Worm (Caenorhabditis elegans) whole organism, late embryonic: ENCODE data around the gene T25B9.12.

Experiments used
- C38D4.7 ChIP-seq: fragments of 200-800 bp; sonication (Bioruptor generic); optimal IDR thresholded peaks from 2 replicates; lab custom pipeline; 2018; ENCODE audit warnings: mild to moderate bottlenecking, missing genetic modification characterization, moderate library complexity, missing compliant biosample characterization
- F13H6.1 ChIP-seq: sonication (generic microtip); optimal IDR thresholded peaks from 2 replicates; lab custom pipeline; 2016; ENCODE audit warnings: missing genetic modification characterization, missing compliant biosample characterization
- K09A11.1 ChIP-seq: sonication (generic microtip); optimal IDR thresholded peaks from 2 replicates; lab custom pipeline; 2017; ENCODE audit warnings: antibody characterized with exemption, mild to moderate bottlenecking, missing genetic modification characterization, missing compliant biosample characterization; ENCODE audit not compliant: insufficient read depth
- ahr-1 ChIP-seq: sonication (generic microtip); optimal IDR thresholded peaks from 2 replicates; lab custom pipeline; 2016; ENCODE audit warnings: missing genetic modification characterization, missing compliant biosample characterization
- ceh-14 ChIP-seq: sonication (generic microtip); optimal IDR thresholded peaks from 2 replicates; lab custom pipeline; 2016; ENCODE audit warnings: missing genotype, missing genetic modification characterization, missing compliant biosample characterization
- ceh-18 ChIP-seq: sonication (generic microtip); optimal IDR thresholded peaks from 2 replicates; lab custom pipeline; 2016; ENCODE audit warnings: missing genetic modification characterization, missing compliant biosample characterization
- ceh-2 ChIP-seq: sonication (generic microtip); optimal IDR thresholded peaks from 2 replicates; lab custom pipeline; 2016; ENCODE audit warnings: missing genotype, missing genetic modification characterization, missing compliant biosample characterization
- ceh-24 ChIP-seq: sonication (generic microtip); optimal IDR thresholded peaks from 2 replicates; lab custom pipeline; 2016; ENCODE audit warnings: mild to moderate bottlenecking, missing genetic modification characterization, missing compliant biosample characterization
- ceh-30 ChIP-seq: fragments of 150-350 bp; optimal IDR thresholded peaks from 2 replicates; lab custom pipeline; 2014; ENCODE audit warnings: missing biosample characterization, missing genetic modification characterization
- ceh-34 ChIP-seq: sonication (generic microtip); optimal IDR thresholded peaks from 2 replicates; lab custom pipeline; 2016; ENCODE audit warnings: mild to moderate bottlenecking, missing genetic modification characterization, missing compliant biosample characterization
- ceh-48 ChIP-seq: sonication (generic microtip); optimal IDR thresholded peaks from 2 replicates; lab custom pipeline; 2016; ENCODE audit warnings: missing genetic modification characterization, inconsistent platforms, missing compliant biosample characterization
- ceh-9 ChIP-seq: sonication (generic microtip); optimal IDR thresholded peaks from 2 replicates; lab custom pipeline; 2016; ENCODE audit warnings: mild to moderate bottlenecking, missing genetic modification characterization, inconsistent platforms, missing compliant biosample characterization
- dve-1 ChIP-seq: sonication (generic microtip); optimal IDR thresholded peaks from 2 replicates; lab custom pipeline; 2017; ENCODE audit warnings: antibody characterized with exemption, mild to moderate bottlenecking, missing genetic modification characterization, missing compliant biosample characterization
- elt-2 ChIP-seq: sonication (generic microtip); optimal IDR thresholded peaks from 2 replicates; lab custom pipeline; 2016; ENCODE audit warnings: missing genetic modification reagents, missing genetic modification characterization, missing compliant biosample characterization
- fkh-10 ChIP-seq: fragments of 150-350 bp; optimal IDR thresholded peaks from 2 replicates; lab custom pipeline; 2014; ENCODE audit warnings: missing biosample characterization, missing genetic modification reagents, missing genetic modification characterization
- fkh-6 ChIP-seq: sonication (generic microtip); optimal IDR thresholded peaks from 2 replicates; lab custom pipeline; 2016; ENCODE audit warnings: missing genetic modification characterization, missing compliant biosample characterization
- gmeb-2 ChIP-seq: sonication (generic microtip); optimal IDR thresholded peaks from 2 replicates; lab custom pipeline; 2016; ENCODE audit warnings: missing genetic modification characterization, inconsistent platforms, missing compliant biosample characterization
- hlh-13 ChIP-seq: fragments of 200-800 bp; sonication (Bioruptor generic); optimal IDR thresholded peaks from 2 replicates; lab custom pipeline; 2018; ENCODE audit warnings: mild to moderate bottlenecking, missing genetic modification characterization, missing compliant biosample characterization
- hlh-8 ChIP-seq: sonication (generic microtip); optimal IDR thresholded peaks from 2 replicates; lab custom pipeline; 2016; ENCODE audit warnings: missing genotype, missing genetic modification characterization, missing compliant biosample characterization
- lin-11 ChIP-seq: fragments of 200-800 bp; sonication (Bioruptor generic); optimal IDR thresholded peaks from 2 replicates; lab custom pipeline; 2018; ENCODE audit warnings: mild to moderate bottlenecking, missing genetic modification characterization, missing compliant biosample characterization
- madf-2 ChIP-seq: sonication (generic microtip); optimal IDR thresholded peaks from 2 replicates; lab custom pipeline; 2017; ENCODE audit warnings: missing genetic modification characterization, missing compliant biosample characterization
- npax-4 ChIP-seq: sonication (generic microtip); optimal IDR thresholded peaks from 2 replicates; lab custom pipeline; 2016; ENCODE audit warnings: missing genetic modification characterization, missing compliant biosample characterization
- odd-2 ChIP-seq: sonication (generic microtip); optimal IDR thresholded peaks from 2 replicates; lab custom pipeline; 2017; ENCODE audit warnings: antibody characterized with exemption, mild to moderate bottlenecking, missing genetic modification characterization, missing compliant biosample characterization
- pat-9 ChIP-seq: fragments of 200-800 bp; sonication (Bioruptor generic); optimal IDR thresholded peaks from 2 replicates; lab custom pipeline; 2018; ENCODE audit warnings: mild to moderate bottlenecking, missing genetic modification characterization, moderate library complexity, missing compliant biosample characterization
- pax-1 ChIP-seq: fragments of 150-350 bp; optimal IDR thresholded peaks from 2 replicates; lab custom pipeline; 2014; ENCODE audit warnings: missing biosample characterization, missing genetic modification characterization
- pha-2 ChIP-seq: sonication (generic microtip); optimal IDR thresholded peaks from 2 replicates; lab custom pipeline; 2017; ENCODE audit warnings: mild to moderate bottlenecking, missing genetic modification characterization, missing compliant biosample characterization
- pqm-1 ChIP-seq: sonication (generic microtip); optimal IDR thresholded peaks from 2 replicates; lab custom pipeline; 2016; ENCODE audit warnings: missing genetic modification characterization, missing compliant biosample characterization
- pros-1 ChIP-seq: fragments of 150-350 bp; optimal IDR thresholded peaks from 2 replicates; lab custom pipeline; 2014; ENCODE audit warnings: missing biosample characterization, missing genetic modification reagents, missing genetic modification characterization
- ref-2 ChIP-seq: sonication (generic microtip); optimal IDR thresholded peaks from 2 replicates; lab custom pipeline; 2016; ENCODE audit warnings: missing genetic modification characterization, missing compliant biosample characterization
- sox-2 ChIP-seq: fragments of 200-800 bp; sonication (Bioruptor generic); IDR thresholded peaks from 2 replicates; pipeline ENCODE4 v1.3.6; 2022; ENCODE audit warnings: missing genetic modification reagents, missing genetic modification characterization, missing compliant biosample characterization
- syd-9 ChIP-seq: sonication (generic microtip); optimal IDR thresholded peaks from 2 replicates; lab custom pipeline; 2016; ENCODE audit warnings: mild to moderate bottlenecking, missing genetic modification characterization, moderate library complexity, missing compliant biosample characterization
- tbx-7 ChIP-seq: sonication (generic microtip); optimal IDR thresholded peaks from 2 replicates; lab custom pipeline; 2016; ENCODE audit warnings: missing genotype, missing genetic modification characterization, missing compliant biosample characterization
- unc-3 ChIP-seq, 2 experiments: fragments of 200-800 bp in 1 of 2; sonication (Bioruptor generic) in 1 of 2; sonication (generic microtip) in 1 of 2; conservative IDR thresholded peaks in 1 of 2; optimal IDR thresholded peaks in 1 of 2; 2 replicates each; pipeline versions ENCODE4 v1.3.6 to Lab custom; 2016 to 2022; ENCODE audit warnings: missing compliant biosample characterization in 2 of 2, missing genetic modification characterization in 2 of 2, missing genetic modification reagents in 1 of 2
- unc-42 ChIP-seq: sonication (generic microtip); optimal IDR thresholded peaks from 2 replicates; lab custom pipeline; 2016; ENCODE audit warnings: missing genotype, missing genetic modification characterization, missing compliant biosample characterization

Gene T25B9.12

ce11 chrIV:10771296-10771695, 6.1 kb downstream of the T25B9.12 start:
- TF ChIP-seq pqm-1 (tag; lab: Kevin White, UChicago) (no peak), sox-2 (GFP tag; lab: Robert Waterston, UW) (no peak), syd-9 (no peak), gmeb-2 (no peak), npax-4 (no peak), unc-42 (tag; lab: Kevin White, UChicago) (no peak), ceh-48 (tag; lab: Kevin White, UChicago) (no peak), C38D4.7 (GFP tag; lab: Kevin White, UChicago) (no peak), pat-9 (tag; lab: Kevin White, UChicago) (no peak), F13H6.1 (no peak)

- no peak for TF ChIP-seq madf-2 (tag; lab: Kevin White, UChicago)
- no peak for TF ChIP-seq ceh-2
- TF ChIP-seq hlh-13 (GFP tag; lab: Kevin White, UChicago): no peak
- no peak for TF ChIP-seq ceh-14 (tag; lab: Kevin White, UChicago)
- no peak for TF ChIP-seq dve-1 (tag; lab: Kevin White, UChicago)
- no peak for TF ChIP-seq pha-2 (tag; lab: Kevin White, UChicago)
- TF ChIP-seq C38D4.7 (GFP tag; lab: Kevin White, UChicago): no peak
- TF ChIP-seq K09A11.1 (tag; lab: Kevin White, UChicago): no peak
- TF ChIP-seq fkh-6 (tag; lab: Kevin White, UChicago): no peak
- no peak for TF ChIP-seq ref-2
- TF ChIP-seq sox-2 (GFP tag; lab: Robert Waterston, UW): no peak
- TF ChIP-seq odd-2 (tag; lab: Kevin White, UChicago): no peak
- no peak for TF ChIP-seq ceh-34
These were observed 8.7 kb downstream of the T25B9.12 start, which contains the start of gene inpp-1 for ce11 chrIV:10773811-10774210. Gene inpp-1 (minus strand): TSS chrIV:10773911.

- no peak for TF ChIP-seq pros-1 (tag; lab: Kevin White, UChicago)
- TF ChIP-seq ceh-48 (tag; lab: Kevin White, UChicago): no peak
- TF ChIP-seq pax-1 (tag; lab: Kevin White, UChicago): no peak
- TF ChIP-seq lin-11 (tag; lab: Kevin White, UChicago): no peak
- TF ChIP-seq ceh-9 (tag; lab: Kevin White, UChicago): no peak
- TF ChIP-seq sox-2 (GFP tag; lab: Robert Waterston, UW): no peak
- no peak for TF ChIP-seq ref-2
- no peak for TF ChIP-seq gmeb-2
- TF ChIP-seq ceh-18: no peak
- TF ChIP-seq fkh-10 (GFP tag; lab: Kevin White, UChicago): no peak
- TF ChIP-seq ahr-1: no peak
- TF ChIP-seq hlh-8: no peak
- no peak for TF ChIP-seq ceh-24 (tag; lab: Kevin White, UChicago)
- TF ChIP-seq K09A11.1 (tag; lab: Kevin White, UChicago): no peak
- no peak for TF ChIP-seq tbx-7
- TF ChIP-seq unc-3 (GFP tag; conservative IDR thresholded peaks at IDR 0.05; lab: Robert Waterston, UW): no peak
- no peak for TF ChIP-seq unc-3 (tag; optimal IDR thresholded peaks at IDR 0.05; lab: Kevin White, UChicago)
- TF ChIP-seq, all 69 proteins: peak for 0
These were observed 11.9 kb downstream of the T25B9.12 start for ce11 chrIV:10777076-10777475.

ce11 chrIV:10777600-10777999, 12.4 kb downstream of the T25B9.12 start:
- TF ChIP-seq ceh-30 (no peak), elt-2 (tag; lab: Kevin White, UChicago) (peak; percentile 89)

ce11 chrIV:10778582-10778981, 13.4 kb downstream of the T25B9.12 start:
- TF ChIP-seq hlh-13 (GFP tag; lab: Kevin White, UChicago): no peak
